Worm (Caenorhabditis elegans): ENCODE measurements around the gene nhr-198.

Gene nhr-198

ce11 chrV:15712385-15712784, 18.6 kb downstream of the nhr-198 start:
- TF ChIP-seq elt-2 (tag; optimal IDR thresholded peaks at IDR 0.05) (peak; percentile 11), ztf-4 (tag; optimal IDR thresholded peaks at IDR 0.05) (no peak), sea-2 (GFP tag; optimal IDR thresholded peaks at IDR 0.05) (no peak), aly-2 (tag; optimal IDR thresholded peaks at IDR 0.05) (no peak), nhr-77 (tag; optimal IDR thresholded peaks at IDR 0.05) (no peak), lsy-12 (tag; optimal IDR thresholded peaks at IDR 0.05) (no peak), nhr-28 (tag; optimal IDR thresholded peaks at IDR 0.05) (no peak), elt-1 (tag; optimal IDR thresholded peaks at IDR 0.05) (no peak), lin-15B (tag; optimal IDR thresholded peaks at IDR 0.05) (no peak), pqm-1 (tag; optimal IDR thresholded peaks at IDR 0.05) (peak; percentile 34), daf-12 (tag; optimal IDR thresholded peaks at IDR 0.05) (no peak), tbx-2 (tag; optimal IDR thresholded peaks at IDR 0.05) (no peak), eor-1 (tag; optimal IDR thresholded peaks at IDR 0.05) (no peak), fkh-2 (tag; optimal IDR thresholded peaks at IDR 0.05) (no peak)

- no peak for TF ChIP-seq ztf-4 (tag; optimal IDR thresholded peaks at IDR 0.05)
- no peak for TF ChIP-seq pqm-1 (tag; optimal IDR thresholded peaks at IDR 0.05)
- TF ChIP-seq nhr-12 (tag; optimal IDR thresholded peaks at IDR 0.05): no peak
- no peak for TF ChIP-seq skn-1 (tag; optimal IDR thresholded peaks at IDR 0.05)
- TF ChIP-seq elt-2 (tag; optimal IDR thresholded peaks at IDR 0.05): no peak
- no peak for TF ChIP-seq mml-1 (tag; optimal IDR thresholded peaks at IDR 0.05)
- TF ChIP-seq nhr-76 (tag; optimal IDR thresholded peaks at IDR 0.05): no peak
- no peak for TF ChIP-seq nhr-11 (tag; optimal IDR thresholded peaks at IDR 0.05)
- TF ChIP-seq ZK546.5 (tag; optimal IDR thresholded peaks at IDR 0.05): no peak
- no peak for TF ChIP-seq ceh-28 (tag; optimal IDR thresholded peaks at IDR 0.05)
- TF ChIP-seq snpc-4 (tag; optimal IDR thresholded peaks at IDR 0.05): no peak
- TF ChIP-seq hmg-11 (tag; optimal IDR thresholded peaks at IDR 0.05): no peak
Observed at ce11 chrV:15715636-15716035, 21.8 kb downstream of the nhr-198 start.

DNA sequence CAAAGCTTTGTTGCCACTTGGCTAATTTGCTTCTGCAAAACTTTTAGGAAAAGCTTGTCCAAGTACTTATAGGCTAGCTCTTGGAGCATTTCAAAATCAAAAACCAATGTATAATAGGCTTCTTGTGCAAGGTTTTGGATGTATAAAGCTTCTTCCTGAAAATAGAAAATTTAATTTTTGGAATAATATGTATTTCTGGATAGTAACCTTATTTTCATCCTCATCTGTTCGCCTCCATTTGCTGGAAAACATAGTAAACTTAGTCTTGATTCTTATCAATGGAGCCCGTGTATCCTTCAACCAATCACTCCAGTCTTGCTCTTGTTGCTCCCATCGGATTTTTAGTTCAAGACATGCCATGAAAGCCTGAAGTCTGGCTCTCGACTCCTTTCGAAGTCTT, 22.9 kb downstream of the nhr-198 start, which contains the start of gene Y6E2A.4:
Gene Y6E2A.4, minus strand, starts transcription at position 101 of the 400 bp plus-strand sequence.
- no peak for TF ChIP-seq fkh-2 (tag; optimal IDR thresholded peaks at IDR 0.05)
- TF ChIP-seq nhr-12 (tag; optimal IDR thresholded peaks at IDR 0.05): no peak
- TF ChIP-seq snpc-4 (tag; optimal IDR thresholded peaks at IDR 0.05): no peak
- TF ChIP-seq R02D3.7 (tag; optimal IDR thresholded peaks at IDR 0.05): no peak
- TF ChIP-seq nhr-76 (tag; optimal IDR thresholded peaks at IDR 0.05): no peak
- TF ChIP-seq aly-2 (tag; optimal IDR thresholded peaks at IDR 0.05): no peak
- TF ChIP-seq hmg-11 (tag; optimal IDR thresholded peaks at IDR 0.05): no peak
- no peak for TF ChIP-seq nhr-11 (tag; optimal IDR thresholded peaks at IDR 0.05)
- TF ChIP-seq tbx-2 (tag; optimal IDR thresholded peaks at IDR 0.05): no peak
- TF ChIP-seq ama-1 (optimal IDR thresholded peaks at IDR 0.05): no peak
- TF ChIP-seq nhr-28 (tag; optimal IDR thresholded peaks at IDR 0.05): no peak

- TF ChIP-seq pqm-1 (tag; optimal IDR thresholded peaks at IDR 0.05) (peak; percentile 1), nhr-67 (tag; optimal IDR thresholded peaks at IDR 0.05) (no peak)
Observed at ce11 chrV:15718562-15718961, 24.8 kb downstream of the nhr-198 start, which contains the start of gene Y6E2A.5. Gene Y6E2A.5 (minus strand): TSS chrV:15718662.

ce11 chrV:15719570-15719969, 25.8 kb downstream of the nhr-198 start, which contains the start of gene Y6E2A.7:
Gene Y6E2A.7 (plus strand): TSS chrV:15719870.
- TF ChIP-seq daf-12 (tag; optimal IDR thresholded peaks at IDR 0.05) (no peak), jun-1 (tag; optimal IDR thresholded peaks at IDR 0.05) (no peak), fos-1 (tag; optimal IDR thresholded peaks at IDR 0.05) (no peak), nhr-43 (tag; optimal IDR thresholded peaks at IDR 0.05; ENCODE audit: poor library complexity, severe bottlenecking) (no peak), pqm-1 (tag; optimal IDR thresholded peaks at IDR 0.05) (no peak), lin-39 (tag; optimal IDR thresholded peaks at IDR 0.05) (no peak), ceh-82 (tag; optimal IDR thresholded peaks at IDR 0.05) (no peak), lsy-12 (tag; optimal IDR thresholded peaks at IDR 0.05) (no peak), elt-3 (tag; optimal IDR thresholded peaks at IDR 0.05) (no peak), tbx-2 (tag; optimal IDR thresholded peaks at IDR 0.05) (no peak), nfya-1 (tag; optimal IDR thresholded peaks at IDR 0.05; ENCODE audit: insufficient read depth) (no peak), nhr-23 (tag; optimal IDR thresholded peaks at IDR 0.05) (no peak), skn-1 (tag; optimal IDR thresholded peaks at IDR 0.05) (no peak), nhr-76 (tag; optimal IDR thresholded peaks at IDR 0.05) (no peak), egl-5 (tag; optimal IDR thresholded peaks at IDR 0.05) (no peak)

Data from whole organism, L3 larva.